Fruit fly (Drosophila melanogaster) whole organism, wandering third instar larva: ENCODE data around the gene BG642312.

Experiments used
- Abd-B ChIP-seq: fragments of >200 bp; optimal IDR thresholded peaks from 2 replicates; lab custom pipeline; 2017; ENCODE audit warnings: missing biosample characterization, missing genetic modification characterization
- CG32264 ChIP-seq: fragments of 200-800 bp; sonication (Bioruptor generic); optimal IDR thresholded peaks from 2 replicates; lab custom pipeline; 2016; ENCODE audit warnings: missing biosample characterization, missing genetic modification characterization
- CG9705 ChIP-seq: fragments of 200-800 bp; sonication (Bioruptor generic); optimal IDR thresholded peaks from 2 replicates; lab custom pipeline; 2018; ENCODE audit warnings: missing biosample characterization, mild to moderate bottlenecking, missing genetic modification characterization
- CrebA ChIP-seq: fragments of 200-800 bp; sonication (Bioruptor generic); optimal IDR thresholded peaks from 2 replicates; lab custom pipeline; 2016; ENCODE audit warnings: missing biosample characterization, mild to moderate bottlenecking, missing genetic modification characterization, borderline replicate concordance
- Dfd ChIP-seq: fragments of >200 bp; optimal IDR thresholded peaks from 2 replicates; lab custom pipeline; 2017; ENCODE audit warnings: missing biosample characterization, missing genetic modification characterization
- Dif ChIP-seq: fragments of 200-275, 200-300 bp; sonication (Bioruptor generic); optimal IDR thresholded peaks from 2 replicates; lab custom pipeline; 2018; ENCODE audit warnings: missing biosample characterization, missing genetic modification characterization; ENCODE audit not compliant: partially characterized antibody
- GATAd ChIP-seq: sonication (Bioruptor generic); optimal IDR thresholded peaks from 2 replicates; lab custom pipeline; 2016; ENCODE audit warnings: missing biosample characterization, missing genetic modification characterization
- HLH106 ChIP-seq: fragments of 200-800 bp; optimal IDR thresholded peaks from 3 replicates; lab custom pipeline; 2019; ENCODE audit warnings: missing biosample characterization, mild to moderate bottlenecking, missing genetic modification characterization, moderate library complexity
- Hnf4 ChIP-seq: fragments of 200-800 bp; sonication (Bioruptor generic); optimal IDR thresholded peaks from 2 replicates; lab custom pipeline; 2016; ENCODE audit warnings: missing biosample characterization, mild to moderate bottlenecking, missing genetic modification characterization
- Hr78 ChIP-seq: fragments of >200 bp; optimal IDR thresholded peaks from 2 replicates; lab custom pipeline; 2017; ENCODE audit warnings: missing biosample characterization, missing genetic modification characterization
- Hr83 ChIP-seq: fragments of 200-300 bp; sonication (Bioruptor generic); optimal IDR thresholded peaks from 2 replicates; lab custom pipeline; 2016; ENCODE audit warnings: missing biosample characterization, mild to moderate bottlenecking, missing genetic modification characterization, moderate library complexity; ENCODE audit not compliant: poor library complexity, severe bottlenecking
- Jra ChIP-seq: sonication (Bioruptor generic); optimal IDR thresholded peaks from 2 replicates; lab custom pipeline; 2016; ENCODE audit warnings: missing biosample characterization, missing genetic modification characterization
- Mio ChIP-seq: sonication (Bioruptor generic); optimal IDR thresholded peaks from 2 replicates; lab custom pipeline; 2016; ENCODE audit warnings: missing biosample characterization, missing genetic modification characterization
- Myc ChIP-seq: fragments of >200 bp; optimal IDR thresholded peaks from 2 replicates; lab custom pipeline; 2017
- N ChIP-seq: fragments of >200 bp; optimal IDR thresholded peaks from 2 replicates; lab custom pipeline; 2018; ENCODE audit warnings: missing biosample characterization, missing external identifiers, missing genetic modification characterization
- OdsH ChIP-seq: fragments of 200-800 bp; sonication (Bioruptor generic); optimal IDR thresholded peaks from 2 replicates; lab custom pipeline; 2016; ENCODE audit warnings: missing biosample characterization, mild to moderate bottlenecking, missing genetic modification characterization
- Rel ChIP-seq, 2 experiments: fragments of 200-800 bp; sonication (Bioruptor generic) in 1 of 2; optimal IDR thresholded peaks; 2 replicates in 1 of 2; 3 replicates in 1 of 2; lab custom pipeline; 2016 to 2019; ENCODE audit warnings: mild to moderate bottlenecking in 2 of 2, missing biosample characterization in 2 of 2, missing genetic modification characterization in 2 of 2, moderate library complexity in 1 of 2
- Sp1 ChIP-seq: fragments of 200-800 bp; sonication (Bioruptor generic); optimal IDR thresholded peaks from 3 replicates; lab custom pipeline; 2019; ENCODE audit warnings: missing biosample characterization, mild to moderate bottlenecking, missing genetic modification characterization, moderate library complexity
- Vsx2 ChIP-seq: fragments of 200-300, 225-300 bp; sonication (Bioruptor generic); optimal IDR thresholded peaks from 2 replicates; lab custom pipeline; 2018; ENCODE audit warnings: missing biosample characterization, missing genetic modification characterization; ENCODE audit not compliant: partially characterized antibody
- br ChIP-seq: fragments of 200-800 bp; sonication (Bioruptor generic); optimal IDR thresholded peaks from 2 replicates; lab custom pipeline; 2016; ENCODE audit warnings: missing biosample characterization, missing genetic modification characterization
- brk ChIP-seq: fragments of 200-800 bp; sonication (Bioruptor generic); optimal IDR thresholded peaks from 2 replicates; lab custom pipeline; 2016; ENCODE audit warnings: missing biosample characterization, mild to moderate bottlenecking, missing genetic modification characterization
- dl ChIP-seq, 2 experiments: fragments of 175-275, 200-275 bp in 1 of 2; fragments of 200-275 bp in 1 of 2; sonication (Bioruptor generic); optimal IDR thresholded peaks; lab custom pipeline; 2018; ENCODE audit warnings: mild to moderate bottlenecking in 2 of 2, missing biosample characterization in 2 of 2, missing genetic modification characterization in 2 of 2, moderate library complexity in 2 of 2; ENCODE audit not compliant: partially characterized antibody in 2 of 2, insufficient read depth in 1 of 2
- dmrt93B ChIP-seq: fragments of 200-800 bp; sonication (Bioruptor generic); optimal IDR thresholded peaks from 2 replicates; lab custom pipeline; 2018; ENCODE audit warnings: missing biosample characterization, mild to moderate bottlenecking, missing genetic modification characterization
- dsf ChIP-seq: sonication (Bioruptor generic); optimal IDR thresholded peaks from 2 replicates; lab custom pipeline; 2016; ENCODE audit warnings: missing biosample characterization, missing genetic modification characterization, borderline replicate concordance
- ey ChIP-seq: fragments of 200-800 bp; sonication (Bioruptor generic); optimal IDR thresholded peaks from 2 replicates; lab custom pipeline; 2016; ENCODE audit warnings: missing biosample characterization, missing genetic modification characterization
- foxo ChIP-seq, 2 experiments: fragments of 200-800 bp; sonication (Bioruptor generic); optimal IDR thresholded peaks; 2 replicates in 1 of 2; 3 replicates in 1 of 2; lab custom pipeline; 2016 to 2017; ENCODE audit warnings: missing biosample characterization in 2 of 2, missing genetic modification characterization in 2 of 2
- fru ChIP-seq: fragments of 200-800 bp; sonication (Bioruptor generic); optimal IDR thresholded peaks from 3 replicates; lab custom pipeline; 2016; ENCODE audit warnings: missing biosample characterization, mild to moderate bottlenecking, missing genetic modification characterization
- h ChIP-seq: fragments of 200-800 bp; sonication (Bioruptor generic); optimal IDR thresholded peaks from 3 replicates; lab custom pipeline; 2016; ENCODE audit warnings: missing biosample characterization, mild to moderate bottlenecking, missing genetic modification characterization
- jim ChIP-seq: fragments of 175-275, 200-325 bp; sonication (Bioruptor generic); optimal IDR thresholded peaks from 2 replicates; lab custom pipeline; 2016; ENCODE audit warnings: missing biosample characterization, mild to moderate bottlenecking, missing genetic modification characterization
- lola ChIP-seq: fragments of >200 bp; optimal IDR thresholded peaks from 2 replicates; lab custom pipeline; 2017; ENCODE audit warnings: missing biosample characterization, missing genetic modification characterization
- pan ChIP-seq: fragments of >200 bp; optimal IDR thresholded peaks from 2 replicates; lab custom pipeline; 2017
- psq ChIP-seq: fragments of 200-800 bp; sonication (Bioruptor generic); optimal IDR thresholded peaks from 3 replicates; lab custom pipeline; 2017; ENCODE audit warnings: missing biosample characterization, mild to moderate bottlenecking, missing genetic modification characterization, moderate library complexity
- rgr ChIP-seq: fragments of 200-800 bp; sonication (Bioruptor generic); optimal IDR thresholded peaks from 3 replicates; lab custom pipeline; 2016; ENCODE audit warnings: missing biosample characterization, mild to moderate bottlenecking, missing genetic modification characterization
- sage ChIP-seq: fragments of 200-800 bp; sonication (Bioruptor generic); optimal IDR thresholded peaks from 2 replicates; lab custom pipeline; 2016; ENCODE audit warnings: missing biosample characterization, mild to moderate bottlenecking, missing genetic modification characterization
- sv ChIP-seq: fragments of 200-800 bp; sonication (Bioruptor generic); optimal IDR thresholded peaks from 3 replicates; lab custom pipeline; 2016; ENCODE audit warnings: missing biosample characterization, missing genetic modification characterization
- tai ChIP-seq: sonication (Bioruptor generic); optimal IDR thresholded peaks from 2 replicates; lab custom pipeline; 2016; ENCODE audit warnings: missing biosample characterization, missing genetic modification characterization
- usp ChIP-seq: fragments of >200 bp; optimal IDR thresholded peaks from 2 replicates; lab custom pipeline; 2017; ENCODE audit warnings: missing biosample characterization, missing genetic modification characterization
- woc ChIP-seq: sonication (Bioruptor generic); optimal IDR thresholded peaks from 2 replicates; lab custom pipeline; 2016; ENCODE audit warnings: missing biosample characterization, mild to moderate bottlenecking, missing genetic modification characterization

Gene BG642312

DNA sequence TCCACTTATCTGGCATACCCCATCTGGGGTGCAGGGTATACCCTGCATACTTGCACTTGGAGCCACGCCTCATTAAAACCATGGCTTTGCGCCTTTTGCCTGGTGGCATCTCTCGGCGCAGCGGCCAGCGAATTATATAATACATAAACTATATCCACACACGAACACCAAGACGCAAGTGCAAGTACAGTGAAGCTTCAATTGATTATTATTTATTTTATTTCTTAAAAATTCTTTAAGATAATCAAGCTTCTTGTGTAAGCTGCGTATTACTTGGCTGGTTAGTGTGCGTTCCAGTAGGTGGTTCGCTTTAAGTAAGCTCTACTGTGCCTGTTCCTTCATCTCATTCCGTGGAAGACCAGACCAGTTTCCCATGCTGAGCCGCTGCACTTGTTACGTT is 33.1 kb upstream of the BG642312 start:
- TF ChIP-seq CrebA, result no peak
- no peak for TF ChIP-seq lola (GFP tag; lab: Kevin White, UChicago)
- peak; percentile 53 for TF ChIP-seq OdsH (GFP tag; lab: Kevin White, UChicago)
- TF ChIP-seq Myc (lab: Kevin White, UChicago), result no peak
- TF ChIP-seq Sp1 (GFP tag; lab: Kevin White, UChicago), result peak; percentile 17
- no peak for TF ChIP-seq Dfd (GFP tag; lab: Kevin White, UChicago)
- TF ChIP-seq psq (GFP tag; lab: Kevin White, UChicago), result peak; percentile 24
- TF ChIP-seq jim (GFP tag; lab: Kevin White, UChicago), result no peak
- TF ChIP-seq tai, result no peak
- TF ChIP-seq sv, result no peak
- no peak for TF ChIP-seq Dif
- TF ChIP-seq Hnf4 (GFP tag; lab: Kevin White, UChicago), result peak; percentile 26
- TF ChIP-seq CG32264, result peak; percentile 9
- TF ChIP-seq h, result peak; percentile 66
- no peak for TF ChIP-seq Vsx2 (GFP tag; lab: Kevin White, UChicago)
- TF ChIP-seq Mio (GFP tag; lab: Kevin White, UChicago), result no peak
- no peak for TF ChIP-seq dsf (GFP tag; lab: Kevin White, UChicago)
- TF ChIP-seq HLH106 (tag; lab: Kevin White, UChicago), result peak; percentile 39
- no peak for TF ChIP-seq dl (GFP tag; optimal IDR thresholded peaks at IDR 0.05; lab: Kevin White, UChicago; ENCODE audit: insufficient read depth in 1 of 2, partially characterized antibody in 2 of 2)
- TF ChIP-seq br, result peak; percentile 21
- TF ChIP-seq GATAd (GFP tag; lab: Kevin White, UChicago), result no peak
- TF ChIP-seq brk (GFP tag; lab: Kevin White, UChicago), result no peak
- TF ChIP-seq Jra (GFP tag; lab: Kevin White, UChicago), result no peak
- TF ChIP-seq usp (GFP tag; lab: Kevin White, UChicago), result no peak
- TF ChIP-seq woc (GFP tag; lab: Kevin White, UChicago), result peak; percentile 44
- peak; percentile 27 for TF ChIP-seq ey (GFP tag; lab: Kevin White, UChicago)
- no peak for TF ChIP-seq sage (GFP tag; lab: Kevin White, UChicago)
- peak; percentile 41 for TF ChIP-seq fru (GFP tag; lab: Kevin White, UChicago)
- no peak for TF ChIP-seq Rel (GFP tag; optimal IDR thresholded peaks at IDR 0.05; lab: Kevin White, UChicago)
- no peak for TF ChIP-seq Rel (tag; optimal IDR thresholded peaks at IDR 0.05; lab: Kevin White, UChicago)
- TF ChIP-seq dmrt93B (GFP tag; lab: Kevin White, UChicago), result no peak
- peak; percentile 48 for TF ChIP-seq rgr
- peak in 1 of 2 experiments; percentile 53 for TF ChIP-seq foxo (GFP tag; optimal IDR thresholded peaks at IDR 0.05; lab: Kevin White, UChicago)
- no peak for TF ChIP-seq CG9705
- no peak for TF ChIP-seq pan (lab: Kevin White, UChicago)
- TF ChIP-seq Hr78 (GFP tag; lab: Kevin White, UChicago), result no peak
- TF ChIP-seq Hr83 (GFP tag; lab: Kevin White, UChicago), result no peak
- TF ChIP-seq N (GFP tag; lab: Kevin White, UChicago), result no peak
- no peak for TF ChIP-seq Abd-B (GFP tag; lab: Kevin White, UChicago)

DNA sequence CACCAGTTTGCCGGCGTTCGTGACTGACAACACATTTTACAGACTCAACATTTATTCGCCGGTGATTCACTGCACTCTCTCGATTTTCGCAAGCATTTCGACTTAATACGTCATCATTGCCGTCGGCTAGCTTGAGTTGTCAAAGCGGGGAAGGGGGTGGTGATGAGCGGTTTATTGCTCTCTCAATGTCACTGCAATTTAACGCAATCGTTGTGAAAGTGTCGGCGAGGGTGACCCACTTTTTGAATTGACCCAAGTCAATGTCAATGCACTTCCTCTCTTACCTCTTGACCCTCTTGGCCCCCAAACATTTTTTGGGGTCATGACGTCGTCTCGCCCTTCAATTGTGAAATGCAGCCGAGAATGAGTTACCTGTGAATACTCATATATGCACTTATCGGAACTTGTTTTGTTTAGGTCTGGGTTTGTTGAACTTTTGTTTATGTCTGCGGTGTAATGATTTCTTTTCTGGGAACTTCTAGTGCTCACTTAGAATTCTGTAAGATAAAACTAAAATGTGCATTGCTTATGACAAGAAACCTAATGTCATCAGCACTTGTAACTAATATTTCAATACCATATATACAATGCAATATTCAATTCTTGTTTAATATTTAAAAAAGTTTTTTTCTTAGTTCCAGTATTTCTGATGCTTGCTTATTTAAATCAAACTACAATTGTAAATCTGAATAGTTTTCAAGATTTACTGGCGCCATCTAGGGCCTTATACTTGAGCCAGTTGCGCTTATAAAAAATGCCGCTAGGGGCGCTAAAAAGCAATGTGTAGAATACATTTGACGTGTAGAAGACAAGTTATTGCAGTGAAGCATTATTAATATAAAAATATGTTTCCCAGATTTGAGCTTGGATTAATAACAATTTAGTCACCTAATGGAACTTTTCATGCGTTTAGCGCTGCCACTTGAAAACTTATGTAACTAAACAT is 31.0 kb upstream of the BG642312 start:
- TF ChIP-seq dsf (GFP tag; lab: Kevin White, UChicago), result no peak
- TF ChIP-seq Hr83 (GFP tag; lab: Kevin White, UChicago), result peak; percentile 68
- no peak for TF ChIP-seq sv
- TF ChIP-seq N (GFP tag; lab: Kevin White, UChicago), result no peak
- TF ChIP-seq dmrt93B (GFP tag; lab: Kevin White, UChicago), result peak; percentile 6
- no peak for TF ChIP-seq CrebA
- TF ChIP-seq dl (GFP tag; optimal IDR thresholded peaks at IDR 0.05; lab: Kevin White, UChicago; ENCODE audit: insufficient read depth in 1 of 2, partially characterized antibody in 2 of 2), result no peak
- TF ChIP-seq fru (GFP tag; lab: Kevin White, UChicago), result peak; percentile 28
- peak; percentile 39 for TF ChIP-seq Hnf4 (GFP tag; lab: Kevin White, UChicago)
- peak; percentile 27 for TF ChIP-seq brk (GFP tag; lab: Kevin White, UChicago)
- no peak for TF ChIP-seq Sp1 (GFP tag; lab: Kevin White, UChicago)
- no peak for TF ChIP-seq woc (GFP tag; lab: Kevin White, UChicago)
- peak; percentile 61 for TF ChIP-seq tai
- TF ChIP-seq h, result peak; percentile 27
- peak in 1 of 2 experiments; percentile 39 for TF ChIP-seq foxo (GFP tag; optimal IDR thresholded peaks at IDR 0.05; lab: Kevin White, UChicago)
- TF ChIP-seq pan (lab: Kevin White, UChicago), result no peak
- TF ChIP-seq Mio (GFP tag; lab: Kevin White, UChicago), result no peak
- TF ChIP-seq ey (GFP tag; lab: Kevin White, UChicago), result peak; percentile 5
- no peak for TF ChIP-seq Vsx2 (GFP tag; lab: Kevin White, UChicago)
- no peak for TF ChIP-seq jim (GFP tag; lab: Kevin White, UChicago)
- no peak for TF ChIP-seq Dfd (GFP tag; lab: Kevin White, UChicago)
- TF ChIP-seq sage (GFP tag; lab: Kevin White, UChicago), result no peak
- TF ChIP-seq rgr, result peak; percentile 29
- peak; percentile 25 for TF ChIP-seq br
- TF ChIP-seq HLH106 (tag; lab: Kevin White, UChicago), result peak; percentile 38
- no peak for TF ChIP-seq Dif
- TF ChIP-seq Myc (lab: Kevin White, UChicago), result peak; percentile 74
- no peak for TF ChIP-seq psq (GFP tag; lab: Kevin White, UChicago)
